Fruit fly (Drosophila melanogaster): ENCODE results near the gene Cpsf6.

Cpsf6 gene

dm6 chr3L:8299224-8300130 lies 15.8 kb downstream of the Cpsf6 start, which contains the start of the genes Arl5 and CG13671 (continued):
- TF ChIP-seq CG16813 (GFP tag; IDR thresholded peaks at IDR 0.05; ENCODE audit: partially characterized antibody), result peak; percentile 77
- TF ChIP-seq CG4707 (GFP tag; optimal IDR thresholded peaks at IDR 0.05), result no peak
- peak; percentile 30 for TF ChIP-seq Side (GFP tag; optimal IDR thresholded peaks at IDR 0.05)
- TF ChIP-seq CrebB (tag; optimal IDR thresholded peaks at IDR 0.05), result peak; percentile 7
- TF ChIP-seq gem (tag; optimal IDR thresholded peaks at IDR 0.05), result peak; percentile 88
- peak; percentile 91 for TF ChIP-seq cg (GFP tag; optimal IDR thresholded peaks at IDR 0.05)
- no peak for TF ChIP-seq da (GFP tag; optimal IDR thresholded peaks at IDR 0.05)
- TF ChIP-seq CG12219 (GFP tag; optimal IDR thresholded peaks at IDR 0.05), result no peak
- peak; percentile 45 for TF ChIP-seq CG11723 (GFP tag; optimal IDR thresholded peaks at IDR 0.05)
- TF ChIP-seq amos (GFP tag; IDR thresholded peaks at IDR 0.05; ENCODE audit: partially characterized antibody), result peak; percentile 72
- peak; percentile 62 for TF ChIP-seq tx (GFP tag; optimal IDR thresholded peaks at IDR 0.05)
- peak; percentile 66 for TF ChIP-seq GATAe (GFP tag; conservative IDR thresholded peaks at IDR 0.05)
- TF ChIP-seq pita (GFP tag; optimal IDR thresholded peaks at IDR 0.05), result no peak
- TF ChIP-seq D (optimal IDR thresholded peaks at IDR 0.05), result no peak
- TF ChIP-seq D (GFP tag; optimal IDR thresholded peaks at IDR 0.05), result peak; percentile 65
- TF ChIP-seq Stat92E (GFP tag; optimal IDR thresholded peaks at IDR 0.05), result peak in 1 of 3 experiments; percentile 10
- TF ChIP-seq Jarid2 (GFP tag; optimal IDR thresholded peaks at IDR 0.05), result no peak
- peak; percentile 54; the same call in 1 of the 2 replicates for TF ChIP-seq klu (GFP tag; IDR thresholded peaks at IDR 0.05)
- TF ChIP-seq CG3726 (GFP tag; IDR thresholded peaks at IDR 0.05), result peak; percentile 53; the same call in 1 of the 3 replicates
- peak; percentile 66 for TF ChIP-seq Six4 (GFP tag; optimal IDR thresholded peaks at IDR 0.05)
- no peak for TF ChIP-seq toy (GFP tag; IDR thresholded peaks at IDR 0.05)
- peak; percentile 64 for TF ChIP-seq CoRest (tag; optimal IDR thresholded peaks at IDR 0.05)
- peak; percentile 10 for TF ChIP-seq Atf-2 (GFP tag; optimal IDR thresholded peaks at IDR 0.05)
- peak; percentile 79 for TF ChIP-seq Abd-B (GFP tag; optimal IDR thresholded peaks at IDR 0.05)
- peak; percentile 59; the same call in 1 of the 3 replicates for TF ChIP-seq so (GFP tag; IDR thresholded peaks at IDR 0.05)
- TF ChIP-seq dpn (GFP tag; optimal IDR thresholded peaks at IDR 0.05), result peak; percentile 66 to 89
- TF ChIP-seq Max (GFP tag; optimal IDR thresholded peaks at IDR 0.05), result peak; percentile 70
- TF ChIP-seq sd (tag; optimal IDR thresholded peaks at IDR 0.05), result no peak
- TF ChIP-seq Taf1 (GFP tag; IDR thresholded peaks at IDR 0.05), result peak; percentile 68
- TF ChIP-seq Adf1 (GFP tag; IDR thresholded peaks at IDR 0.05), result peak; percentile 21
- peak; percentile 37 for TF ChIP-seq B-H2 (GFP tag; optimal IDR thresholded peaks at IDR 0.05)
- peak; percentile 68 for TF ChIP-seq row (GFP tag; IDR thresholded peaks at IDR 0.05)
- peak; percentile 70 for TF ChIP-seq HLH4C (GFP tag; IDR thresholded peaks at IDR 0.05; ENCODE audit: partially characterized antibody)
- TF ChIP-seq CG8359 (GFP tag; optimal IDR thresholded peaks at IDR 0.05; ENCODE audit: borderline replicate concordance), result no peak
- TF ChIP-seq CG16815 (GFP tag; optimal IDR thresholded peaks at IDR 0.05), result peak; percentile 56
- no peak for TF ChIP-seq CG2199 (GFP tag; IDR thresholded peaks at IDR 0.05)
- TF ChIP-seq mam (GFP tag; optimal IDR thresholded peaks at IDR 0.05), result peak; percentile 73
- TF ChIP-seq lmd (GFP tag; IDR thresholded peaks at IDR 0.05), result peak; percentile 63
- peak; percentile 76 for TF ChIP-seq H2.0 (GFP tag; IDR thresholded peaks at IDR 0.05)
- TF ChIP-seq jing (GFP tag; optimal IDR thresholded peaks at IDR 0.05), result peak; percentile 29
- TF ChIP-seq unpg (GFP tag; optimal IDR thresholded peaks at IDR 0.05), result peak; percentile 78
- peak; percentile 13 for TF ChIP-seq ERR (GFP tag; optimal IDR thresholded peaks at IDR 0.05)
- peak; percentile 83 for TF ChIP-seq Rfx (GFP tag; IDR thresholded peaks at IDR 0.05)
- TF ChIP-seq maf-S (GFP tag; optimal IDR thresholded peaks at IDR 0.05), result peak; percentile 55
- TF ChIP-seq CG34224 (GFP tag; IDR thresholded peaks at IDR 0.05; ENCODE audit: partially characterized antibody), result peak; percentile 66; the same call in 2 of the 3 replicates
- peak; percentile 67; the same call in 1 of the 2 replicates for TF ChIP-seq ara (GFP tag; IDR thresholded peaks at IDR 0.05)
- peak; percentile 82 for TF ChIP-seq az2 (GFP tag; optimal IDR thresholded peaks at IDR 0.05)
- TF ChIP-seq CG30020 (tag; optimal IDR thresholded peaks at IDR 0.05), result peak; percentile 45

Measured in whole organism, embryonic.